Worm (Caenorhabditis elegans) whole organism, L4/young adult: ENCODE measurements around the gene C31G12.1.

Experiments
- W03F9.2 ChIP-seq: fragments of 150-350 bp; optimal IDR thresholded peaks from 2 replicates; lab custom pipeline; 2014; ENCODE audit warnings: missing biosample characterization, missing genetic modification characterization
- dao-5 ChIP-seq: sonication (generic microtip); optimal IDR thresholded peaks from 2 replicates; lab custom pipeline; 2016; ENCODE audit warnings: missing genotype, missing genetic modification characterization, moderate library complexity, missing compliant biosample characterization
- him-1 ChIP-seq: sonication (generic microtip); optimal IDR thresholded peaks from 2 replicates; lab custom pipeline; 2016; ENCODE audit warnings: missing genotype, missing genetic modification reagents, missing genetic modification characterization, missing compliant biosample characterization

- TF ChIP-seq him-1 (tag; lab: Kevin White, UChicago) = no peak
- no peak for TF ChIP-seq W03F9.2 (tag; lab: Kevin White, UChicago)
- no peak for TF ChIP-seq dao-5
Observed at ce11 chrV:18142549-18142948, 37.2 kb upstream of the C31G12.1 start, which contains the start of gene Y37H2A.13.
